Fruit fly (Drosophila melanogaster) whole organism, pupa: Measurements from ENCODE around the gene CG7985.

Source experiments
- CG13204 ChIP-seq: fragments of 200-800 bp; sonication (Bioruptor generic); optimal IDR thresholded peaks from 2 replicates; lab custom pipeline; 2018; ENCODE audit warnings: missing biosample characterization, mild to moderate bottlenecking, missing genetic modification characterization, moderate library complexity
- CG17806 ChIP-seq: fragments of 200-800 bp; sonication (Bioruptor generic); optimal IDR thresholded peaks from 2 replicates; lab custom pipeline; 2018; ENCODE audit warnings: missing biosample characterization, mild to moderate bottlenecking, missing genetic modification characterization, moderate library complexity
- D1 ChIP-seq: fragments of 200-800 bp; sonication (Bioruptor generic); optimal IDR thresholded peaks from 2 replicates; lab custom pipeline; 2018; ENCODE audit warnings: missing biosample characterization, mild to moderate bottlenecking, missing genetic modification characterization, moderate library complexity
- Pif1A ChIP-seq: fragments of 200-800 bp; sonication (Bioruptor generic); optimal IDR thresholded peaks from 3 replicates; lab custom pipeline; 2016; ENCODE audit warnings: missing biosample characterization, missing genetic modification characterization
- Snoo ChIP-seq: fragments of 200-800 bp; sonication (Bioruptor generic); optimal IDR thresholded peaks from 3 replicates; lab custom pipeline; 2017; ENCODE audit warnings: missing biosample characterization, mild to moderate bottlenecking, missing genetic modification characterization, inconsistent platforms
- gl ChIP-seq: fragments of 200-800 bp; sonication (Bioruptor generic); optimal IDR thresholded peaks from 2 replicates; lab custom pipeline; 2018; ENCODE audit warnings: missing biosample characterization, mild to moderate bottlenecking, missing genetic modification characterization
- rn ChIP-seq: fragments of 200-800 bp; sonication (Bioruptor generic); IDR thresholded peaks from 2 replicates; pipeline ENCODE4 v1.3.6; 2022; ENCODE audit warnings: missing biosample characterization, missing genetic modification characterization

DNA sequence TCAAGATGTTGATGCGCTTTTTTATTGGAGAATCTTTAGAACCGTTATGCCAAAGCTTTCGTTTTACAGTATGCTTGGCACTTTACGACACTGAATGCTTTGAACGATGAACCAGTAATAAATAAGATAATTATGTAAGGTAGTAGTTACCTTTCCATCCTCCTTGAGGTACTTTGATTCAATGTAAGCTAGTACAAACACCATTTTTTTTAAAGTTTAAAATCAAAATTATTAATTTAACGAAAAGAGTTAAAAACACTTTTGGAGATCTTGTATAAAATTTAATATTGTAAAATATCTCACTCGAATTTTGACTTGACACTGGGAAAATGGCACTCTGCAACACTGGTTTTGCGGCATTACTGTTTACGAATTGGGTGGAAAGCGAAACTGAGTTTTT lies 14.3 kb upstream of the CG7985 start, which contains the start of the genes Arp5 and CG7208:
- TF ChIP-seq Pif1A (GFP tag; lab: Kevin White, UChicago) (no peak), D1 (tag; lab: Kevin White, UChicago) (no peak), CG17806 (tag; lab: Kevin White, UChicago) (peak; percentile 53), gl (tag; lab: Kevin White, UChicago) (no peak), rn (GFP tag; lab: Robert Waterston, UW) (no peak; the same call in 1 of the 2 replicates), CG13204 (GFP tag; lab: Kevin White, UChicago) (no peak), Snoo (tag; lab: Kevin White, UChicago) (peak; percentile 36)
